Worm (Caenorhabditis elegans) whole organism, L2 larva: ENCODE measurements around the gene cest-26.

ENCODE experiments used
- mab-5 ChIP-seq: fragments of 150-350 bp; optimal IDR thresholded peaks from 2 replicates; lab custom pipeline; 2014; ENCODE audit warnings: missing biosample characterization, missing genetic modification characterization
- nhr-10 ChIP-seq: sonication (generic microtip); optimal IDR thresholded peaks from 2 replicates; lab custom pipeline; 2017; ENCODE audit warnings: missing biosample characterization, missing genetic modification characterization
- nhr-12 ChIP-seq: fragments of 150-350 bp; optimal IDR thresholded peaks from 2 replicates; lab custom pipeline; 2014; ENCODE audit warnings: missing biosample characterization, missing genetic modification characterization
- nhr-129 ChIP-seq: fragments of 150-350 bp; optimal IDR thresholded peaks from 2 replicates; lab custom pipeline; 2014; ENCODE audit warnings: missing biosample characterization, missing genetic modification characterization
- nhr-6 ChIP-seq: fragments of 150-350 bp; optimal IDR thresholded peaks from 2 replicates; lab custom pipeline; 2014; ENCODE audit warnings: missing biosample characterization, missing genetic modification characterization
- skn-1 ChIP-seq: sonication (generic microtip); optimal IDR thresholded peaks from 2 replicates; lab custom pipeline; 2017; ENCODE audit warnings: missing biosample characterization, missing genetic modification characterization
- snpc-4 ChIP-seq: fragments of 150-350 bp; optimal IDR thresholded peaks from 2 replicates; lab custom pipeline; 2014; ENCODE audit warnings: missing biosample characterization, missing genetic modification characterization
- ztf-11 ChIP-seq: sonication (generic microtip); optimal IDR thresholded peaks from 2 replicates; lab custom pipeline; 2017; ENCODE audit warnings: missing biosample characterization, missing genetic modification characterization

- TF ChIP-seq nhr-12 (no peak), skn-1 (tag; lab: Kevin White, UChicago) (no peak), nhr-10 (no peak), mab-5 (peak; percentile 70), nhr-129 (tag; lab: Kevin White, UChicago) (peak; percentile 82), snpc-4 (tag; lab: Kevin White, UChicago) (peak; percentile 41), nhr-6 (tag; lab: Kevin White, UChicago) (peak; percentile 49), ztf-11 (tag; lab: Kevin White, UChicago) (no peak)
Measured at ce11 chrX:4395073-4395850, 42.2 kb downstream of the cest-26 start.
